Worm (Caenorhabditis elegans): ENCODE results near the gene F47B7.5.
A peak's percentile ranks its signal among the peaks of the same experiment; 100 is the strongest.

F47B7.5 gene

DNA sequence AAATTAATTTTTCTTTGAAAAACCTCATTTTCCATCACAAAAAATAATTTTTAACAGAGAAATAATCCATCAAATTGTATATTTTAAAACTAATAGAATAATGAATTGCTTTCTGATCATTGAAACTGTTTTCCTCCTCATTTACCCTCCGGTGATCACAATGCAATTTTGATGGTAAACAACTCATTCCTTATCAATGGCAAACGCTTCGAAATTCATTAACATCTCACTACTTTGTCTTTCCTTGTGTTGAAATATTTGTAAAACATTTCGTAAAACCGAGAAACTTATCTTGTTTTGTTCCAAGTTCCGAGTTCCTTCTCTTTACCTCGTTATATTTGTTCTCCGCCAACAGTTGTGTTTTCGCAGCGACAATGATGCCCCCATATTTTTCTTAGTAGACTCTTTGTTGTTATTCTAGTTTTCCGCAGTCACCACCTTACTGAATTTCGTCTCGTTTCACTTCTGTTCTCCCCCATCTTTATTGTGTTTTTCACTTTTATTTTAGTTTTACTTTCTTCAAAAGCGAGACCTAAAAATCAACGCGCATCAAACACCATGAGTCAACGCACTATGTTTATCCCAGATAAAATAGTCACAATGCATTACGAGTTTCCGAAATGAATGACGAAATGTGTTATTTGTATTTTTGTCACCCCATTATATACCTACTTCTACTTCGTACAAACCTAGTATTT lies 16.6 kb upstream of the F47B7.5 start:
- TF ChIP-seq tbx-2 (tag; optimal IDR thresholded peaks at IDR 0.05), result no peak
- TF ChIP-seq hlh-30 (tag; optimal IDR thresholded peaks at IDR 0.05; ENCODE audit: insufficient read depth), result no peak
- TF ChIP-seq F13H6.1 (tag; optimal IDR thresholded peaks at IDR 0.05), result no peak
- TF ChIP-seq tbx-7 (tag; optimal IDR thresholded peaks at IDR 0.05), result no peak
- no peak for TF ChIP-seq ceh-48 (tag; optimal IDR thresholded peaks at IDR 0.05)
- TF ChIP-seq elt-2 (tag; optimal IDR thresholded peaks at IDR 0.05), result no peak
- no peak for TF ChIP-seq unc-55 (GFP tag; optimal IDR thresholded peaks at IDR 0.05)
- no peak for TF ChIP-seq hlh-8 (tag; optimal IDR thresholded peaks at IDR 0.05)
- no peak for TF ChIP-seq dmd-4 (tag; optimal IDR thresholded peaks at IDR 0.05; ENCODE audit: borderline replicate concordance)
- TF ChIP-seq ceh-18 (tag; optimal IDR thresholded peaks at IDR 0.05), result no peak
- no peak for TF ChIP-seq ceh-45 (GFP tag; IDR thresholded peaks at IDR 0.05)
- TF ChIP-seq odd-2 (tag; optimal IDR thresholded peaks at IDR 0.05), result no peak
- TF ChIP-seq C08G9.2 (tag; optimal IDR thresholded peaks at IDR 0.05), result no peak
- TF ChIP-seq sox-2 (GFP tag; IDR thresholded peaks at IDR 0.05), result no peak

DNA sequence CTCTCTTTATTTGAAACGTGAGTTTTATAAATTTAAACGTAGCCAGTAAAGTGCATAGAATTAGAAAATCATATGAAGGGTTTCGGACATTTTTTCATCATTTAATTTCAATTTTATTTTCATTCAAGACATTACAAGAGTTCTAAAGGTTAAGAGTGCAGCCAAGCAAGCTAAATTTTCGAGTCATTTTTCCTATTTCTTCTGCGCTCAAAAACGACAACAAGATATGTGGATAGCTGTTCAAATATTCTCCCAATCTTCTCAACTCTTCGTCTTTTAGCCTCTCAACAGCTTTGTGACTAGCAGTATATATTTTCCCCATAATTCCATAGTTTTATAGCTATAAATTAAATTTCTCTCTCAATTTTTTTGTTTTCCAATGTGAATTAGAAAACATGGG lies 15.0 kb upstream of the F47B7.5 start:
- TF ChIP-seq ceh-14 (tag; optimal IDR thresholded peaks at IDR 0.05) (no peak), madf-2 (tag; optimal IDR thresholded peaks at IDR 0.05) (no peak), sox-2 (GFP tag; IDR thresholded peaks at IDR 0.05) (no peak), lim-6 (tag; optimal IDR thresholded peaks at IDR 0.05) (no peak), unc-55 (GFP tag; optimal IDR thresholded peaks at IDR 0.05) (no peak), nfya-1 (tag; optimal IDR thresholded peaks at IDR 0.05) (no peak), che-1 (tag; optimal IDR thresholded peaks at IDR 0.05) (no peak), ceh-45 (GFP tag; IDR thresholded peaks at IDR 0.05) (no peak)

ce11 chrX:3781040-3781439 lies 12.4 kb upstream of the F47B7.5 start, which contains the start of gene marg-1:
Gene marg-1 (minus strand): TSS chrX:3781140.
- TF ChIP-seq Y22D7AL.16 (tag; optimal IDR thresholded peaks at IDR 0.05) (no peak), C08G9.2 (tag; optimal IDR thresholded peaks at IDR 0.05) (no peak), tbx-2 (tag; optimal IDR thresholded peaks at IDR 0.05) (no peak), fkh-10 (GFP tag; optimal IDR thresholded peaks at IDR 0.05) (no peak), ceh-6 (GFP tag; optimal IDR thresholded peaks at IDR 0.05) (no peak), rnt-1 (tag; optimal IDR thresholded peaks at IDR 0.05) (no peak), dve-1 (tag; optimal IDR thresholded peaks at IDR 0.05) (no peak), ztf-16 (tag; optimal IDR thresholded peaks at IDR 0.05) (no peak), ceh-34 (tag; optimal IDR thresholded peaks at IDR 0.05) (no peak), sox-4 (tag; optimal IDR thresholded peaks at IDR 0.05) (no peak), tbx-7 (tag; optimal IDR thresholded peaks at IDR 0.05) (no peak), ceh-22 (tag; optimal IDR thresholded peaks at IDR 0.05) (no peak), nfya-1 (tag; optimal IDR thresholded peaks at IDR 0.05) (no peak), npax-4 (tag; optimal IDR thresholded peaks at IDR 0.05) (no peak), dmd-4 (tag; optimal IDR thresholded peaks at IDR 0.05; ENCODE audit: borderline replicate concordance) (no peak), ahr-1 (tag; optimal IDR thresholded peaks at IDR 0.05) (no peak), sox-2 (GFP tag; IDR thresholded peaks at IDR 0.05) (no peak)

DNA sequence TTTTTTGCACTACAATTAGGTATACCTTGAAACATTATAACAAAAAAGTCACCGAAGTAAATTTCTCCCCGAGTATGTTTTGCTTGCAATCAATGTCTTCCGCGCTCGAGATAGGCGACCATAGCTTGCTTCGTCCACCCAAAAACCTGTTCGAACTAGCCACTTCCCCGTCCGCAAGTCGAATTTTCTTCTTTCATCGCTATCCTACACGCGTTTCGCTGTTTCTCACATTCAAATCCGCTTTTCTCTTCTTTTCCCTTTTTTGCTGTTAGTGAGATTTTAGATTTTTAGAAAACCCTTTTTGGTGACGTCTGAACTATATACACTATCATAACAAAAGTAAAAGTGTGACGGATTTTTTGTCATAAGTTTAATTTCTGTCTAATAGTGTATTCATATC lies 4.6 kb upstream of the F47B7.5 start:
- no peak for TF ChIP-seq hlh-15 (tag; optimal IDR thresholded peaks at IDR 0.05)

- TF ChIP-seq unc-42 (tag; optimal IDR thresholded peaks at IDR 0.05), result peak; percentile 74
- TF ChIP-seq nfya-1 (tag; optimal IDR thresholded peaks at IDR 0.05), result peak; percentile 2
- TF ChIP-seq zip-5 (tag; optimal IDR thresholded peaks at IDR 0.05), result no peak
- TF ChIP-seq ceh-31 (tag; optimal IDR thresholded peaks at IDR 0.05), result no peak
- peak; percentile 3 for TF ChIP-seq ceh-14 (tag; optimal IDR thresholded peaks at IDR 0.05)
- TF ChIP-seq hlh-13 (GFP tag; optimal IDR thresholded peaks at IDR 0.05), result no peak
- peak; percentile 14 for TF ChIP-seq odd-2 (tag; optimal IDR thresholded peaks at IDR 0.05)
- peak; percentile 18 for TF ChIP-seq elt-2 (tag; optimal IDR thresholded peaks at IDR 0.05)
Observed at ce11 chrX:3772405-3772804, 3.8 kb upstream of the F47B7.5 start, which contains the start of gene F47B7.2. Gene F47B7.2 (plus strand): TSS chrX:3772762.

Data from whole organism, late embryonic.